Fruit fly (Drosophila melanogaster) whole organism, embryonic: ENCODE results near the gene Pvf1.

Experiments
- Antp ChIP-seq: fragments of 200-800 bp; sonication (Bioruptor generic); optimal IDR thresholded peaks from 3 replicates; lab custom pipeline; 2016; ENCODE audit warnings: missing biosample characterization, missing genetic modification characterization
- Atf6 ChIP-seq: fragments of 200-800 bp; sonication (Bioruptor generic); IDR thresholded peaks from 2 replicates; pipeline ENCODE4 v1.3.6; 2022; ENCODE audit warnings: missing biosample characterization, missing genetic modification characterization
- CG10565 ChIP-seq: fragments of 200-800 bp; sonication (Bioruptor generic); optimal IDR thresholded peaks from 3 replicates; lab custom pipeline; 2016; ENCODE audit warnings: missing biosample characterization, mild to moderate bottlenecking, missing genetic modification characterization
- CG12236 ChIP-seq: fragments of 200-800 bp; sonication (Bioruptor generic); optimal IDR thresholded peaks from 2 replicates; lab custom pipeline; 2016; ENCODE audit warnings: missing biosample characterization, missing genetic modification characterization
- CG12391 ChIP-seq: fragments of 200-800 bp; sonication (Bioruptor generic); optimal IDR thresholded peaks from 3 replicates; lab custom pipeline; 2018; ENCODE audit warnings: missing biosample characterization, mild to moderate bottlenecking, missing genetic modification characterization, moderate library complexity
- CG15479 ChIP-seq: fragments of 200-800 bp; sonication (Bioruptor generic); optimal IDR thresholded peaks from 3 replicates; lab custom pipeline; 2019; ENCODE audit warnings: missing biosample characterization, mild to moderate bottlenecking, missing genetic modification characterization, moderate library complexity
- CG16813 ChIP-seq: fragments of 200-800 bp; sonication (Bioruptor generic); IDR thresholded peaks from 3 replicates; pipeline ENCODE4 v1.3.6; 2022; ENCODE audit warnings: missing biosample characterization, missing genetic modification characterization; ENCODE audit not compliant: partially characterized antibody
- CG1792 ChIP-seq: fragments of 200-800 bp; sonication (Bioruptor generic); optimal IDR thresholded peaks from 2 replicates; lab custom pipeline; 2016; ENCODE audit warnings: missing biosample characterization, missing genetic modification characterization
- CG2202 ChIP-seq: fragments of 200-800 bp; sonication (Bioruptor generic); optimal IDR thresholded peaks from 2 replicates; lab custom pipeline; 2018; ENCODE audit warnings: missing biosample characterization, mild to moderate bottlenecking, missing genetic modification characterization
- CG31365 ChIP-seq: fragments of 200-800 bp; sonication (Bioruptor generic); optimal IDR thresholded peaks from 2 replicates; lab custom pipeline; 2018; ENCODE audit warnings: missing biosample characterization, mild to moderate bottlenecking, missing genetic modification characterization
- CG34376 ChIP-seq: fragments of 200-800 bp; sonication (Bioruptor generic); optimal IDR thresholded peaks from 2 replicates; lab custom pipeline; 2018; ENCODE audit warnings: missing biosample characterization, mild to moderate bottlenecking, missing genetic modification characterization
- CG3995 ChIP-seq: fragments of 200-800 bp; sonication (Bioruptor generic); optimal IDR thresholded peaks from 3 replicates; lab custom pipeline; 2016; ENCODE audit warnings: missing biosample characterization, missing genetic modification characterization
- CG4360 ChIP-seq: fragments of 200-800 bp; sonication (Bioruptor generic); IDR thresholded peaks from 2 replicates; pipeline ENCODE4 v1.3.6; 2022; ENCODE audit warnings: missing biosample characterization, missing genetic modification characterization
- CG6254 ChIP-seq: fragments of 200-800 bp; sonication (Bioruptor generic); optimal IDR thresholded peaks from 3 replicates; lab custom pipeline; 2017; ENCODE audit warnings: mild to moderate bottlenecking, missing biosample characterization, missing genetic modification reagents, missing genetic modification characterization
- CG6654 ChIP-seq: fragments of 200-800 bp; sonication (Bioruptor generic); optimal IDR thresholded peaks from 2 replicates; lab custom pipeline; 2017; ENCODE audit warnings: missing biosample characterization, mild to moderate bottlenecking, missing genetic modification characterization
- CG7357 ChIP-seq: fragments of 200-800 bp; sonication (Bioruptor generic); IDR thresholded peaks from 3 replicates; pipeline ENCODE4 v1.3.6; 2022; ENCODE audit warnings: missing biosample characterization, missing genetic modification characterization
- CG9797 ChIP-seq: fragments of 200-800 bp; sonication (Bioruptor generic); optimal IDR thresholded peaks from 3 replicates; lab custom pipeline; 2018; ENCODE audit warnings: missing biosample characterization, mild to moderate bottlenecking, missing genetic modification characterization
- Dll ChIP-seq: fragments of 200-800 bp; sonication (Bioruptor generic); IDR thresholded peaks from 4 replicates; pipeline ENCODE4 v1.3.6; 2022; ENCODE audit warnings: missing biosample characterization, missing genetic modification characterization; ENCODE audit not compliant: partially characterized antibody
- Elba2 ChIP-seq: fragments of 200-800 bp; sonication (Bioruptor generic); optimal IDR thresholded peaks from 3 replicates; lab custom pipeline; 2016; ENCODE audit warnings: missing biosample characterization, missing genetic modification characterization
- Ets97D ChIP-seq: fragments of 200-800 bp; sonication (Bioruptor generic); optimal IDR thresholded peaks from 3 replicates; lab custom pipeline; 2016; ENCODE audit warnings: missing biosample characterization, missing genetic modification characterization
- MESR4 ChIP-seq: fragments of 200-800 bp; sonication (Bioruptor generic); optimal IDR thresholded peaks from 2 replicates; lab custom pipeline; 2018; ENCODE audit warnings: missing biosample characterization, mild to moderate bottlenecking, missing genetic modification characterization, moderate library complexity
- NC2β ChIP-seq: fragments of 200-800 bp; sonication (Bioruptor generic); optimal IDR thresholded peaks from 2 replicates; lab custom pipeline; 2016; ENCODE audit warnings: missing biosample characterization, missing genetic modification characterization
- Rfx ChIP-seq: fragments of 200-800 bp; sonication (Bioruptor generic); IDR thresholded peaks from 2 replicates; pipeline ENCODE4 v1.3.6; 2022; ENCODE audit warnings: missing biosample characterization, missing genetic modification characterization
- Side ChIP-seq: fragments of 200-800 bp; sonication (Bioruptor generic); optimal IDR thresholded peaks from 2 replicates; lab custom pipeline; 2016; ENCODE audit warnings: missing biosample characterization, missing genetic modification characterization
- Six4 ChIP-seq: fragments of 200-800 bp; sonication (Bioruptor generic); optimal IDR thresholded peaks from 2 replicates; lab custom pipeline; 2016; ENCODE audit warnings: missing biosample characterization, missing genetic modification characterization
- bbx ChIP-seq: fragments of 200-800 bp; sonication (Bioruptor generic); IDR thresholded peaks from 2 replicates; pipeline ENCODE4 v1.3.6; 2022; ENCODE audit warnings: missing biosample characterization, missing genetic modification characterization; ENCODE audit not compliant: partially characterized antibody
- bcd ChIP-seq: fragments of 200-800 bp; sonication (Bioruptor generic); optimal IDR thresholded peaks from 2 replicates; lab custom pipeline; 2017; ENCODE audit warnings: missing biosample characterization, mild to moderate bottlenecking, missing genetic modification characterization
- cas ChIP-seq: fragments of 200-800 bp; sonication (Bioruptor generic); IDR thresholded peaks from 2 replicates; pipeline ENCODE4 v1.3.6; 2022; ENCODE audit warnings: missing biosample characterization, missing genetic modification characterization
- emc ChIP-seq: fragments of 200-800 bp; sonication (Bioruptor generic); optimal IDR thresholded peaks from 2 replicates; lab custom pipeline; 2016; ENCODE audit warnings: missing biosample characterization, missing genetic modification characterization
- fd102C ChIP-seq: fragments of 200-800 bp; sonication (Bioruptor generic); optimal IDR thresholded peaks from 2 replicates; lab custom pipeline; 2018; ENCODE audit warnings: missing biosample characterization, mild to moderate bottlenecking, missing genetic modification characterization, moderate library complexity
- gfzf ChIP-seq: fragments of 200-800 bp; sonication (Bioruptor generic); optimal IDR thresholded peaks from 2 replicates; lab custom pipeline; 2016; ENCODE audit warnings: missing biosample characterization, mild to moderate bottlenecking, missing genetic modification characterization, moderate library complexity
- kay ChIP-seq: fragments of 200-800 bp; sonication (Bioruptor generic); optimal IDR thresholded peaks from 2 replicates; lab custom pipeline; 2016; ENCODE audit warnings: missing biosample characterization, missing genetic modification characterization
- ken ChIP-seq: fragments of 200-800 bp; sonication (Bioruptor generic); IDR thresholded peaks from 3 replicates; pipeline ENCODE4 v1.3.6; 2022; ENCODE audit warnings: missing biosample characterization, missing genetic modification characterization
- lola ChIP-seq, 3 experiments: fragments of >200 bp in 2 of 3; fragments of 200-800 bp in 1 of 3; sonication (Bioruptor generic) in 1 of 3; optimal IDR thresholded peaks; 2 replicates each; lab custom pipeline; 2017 to 2019; ENCODE audit warnings: missing biosample characterization in 3 of 3, missing genetic modification characterization in 3 of 3, mild to moderate bottlenecking in 1 of 3, moderate library complexity in 1 of 3
- nom ChIP-seq: fragments of 200-800 bp; sonication (Bioruptor generic); optimal IDR thresholded peaks from 2 replicates; lab custom pipeline; 2017; ENCODE audit warnings: missing biosample characterization, missing genetic modification characterization, mild to moderate bottlenecking, moderate library complexity, missing genetic modification reagents
- pfk ChIP-seq: fragments of 200-800 bp; sonication (Bioruptor generic); optimal IDR thresholded peaks from 2 replicates; lab custom pipeline; 2018; ENCODE audit warnings: missing biosample characterization, mild to moderate bottlenecking, missing genetic modification characterization, moderate library complexity
- psq ChIP-seq: fragments of 200-800 bp; sonication (Bioruptor generic); optimal IDR thresholded peaks from 2 replicates; lab custom pipeline; 2017; ENCODE audit warnings: missing biosample characterization, missing genetic modification characterization
- pum ChIP-seq: fragments of 200-800 bp; sonication (Bioruptor generic); optimal IDR thresholded peaks from 2 replicates; lab custom pipeline; 2016; ENCODE audit warnings: missing biosample characterization, missing genetic modification characterization
- repo ChIP-seq: fragments of 200-800 bp; sonication (Bioruptor generic); optimal IDR thresholded peaks from 2 replicates; lab custom pipeline; 2016; ENCODE audit warnings: missing biosample characterization, missing genetic modification characterization
- rib ChIP-seq: fragments of 200-800 bp; sonication (Bioruptor generic); IDR thresholded peaks from 2 replicates; pipeline ENCODE4 v1.3.6; 2022; ENCODE audit warnings: missing biosample characterization, missing genetic modification characterization
- run ChIP-seq: fragments of 200-800 bp; sonication (Bioruptor generic); optimal IDR thresholded peaks from 3 replicates; lab custom pipeline; 2018; ENCODE audit warnings: missing biosample characterization, mild to moderate bottlenecking, missing genetic modification characterization
- scrt ChIP-seq: fragments of 200-800 bp; sonication (Bioruptor generic); optimal IDR thresholded peaks from 2 replicates; lab custom pipeline; 2018; ENCODE audit warnings: missing biosample characterization, mild to moderate bottlenecking, missing genetic modification characterization, moderate library complexity
- sens-2 ChIP-seq: fragments of 200-800 bp; sonication (Bioruptor generic); IDR thresholded peaks from 2 replicates; pipeline ENCODE4 v1.3.6; 2022; ENCODE audit warnings: missing biosample characterization, missing genetic modification characterization
- seq ChIP-seq: fragments of 200-800 bp; sonication (Bioruptor generic); IDR thresholded peaks from 2 replicates; pipeline ENCODE4 v1.3.6; 2022; ENCODE audit warnings: missing biosample characterization, missing genetic modification characterization
- shn ChIP-seq: fragments of 200-800 bp; sonication (Bioruptor generic); optimal IDR thresholded peaks from 3 replicates; lab custom pipeline; 2016; ENCODE audit warnings: missing biosample characterization, missing genetic modification characterization
- sisA ChIP-seq: fragments of 200-800 bp; sonication (Bioruptor generic); IDR thresholded peaks from 2 replicates; pipeline ENCODE4 v1.3.6; 2022; ENCODE audit warnings: missing biosample characterization, missing genetic modification characterization
- stc ChIP-seq: fragments of 200-800 bp; sonication (Bioruptor generic); IDR thresholded peaks from 2 replicates; pipeline ENCODE4 v1.3.6; 2022; ENCODE audit warnings: missing biosample characterization, missing genetic modification characterization
- tll ChIP-seq, 2 experiments: fragments of 200-800 bp in 1 of 2; fragments of >200 bp in 1 of 2; sonication (Bioruptor generic) in 1 of 2; optimal IDR thresholded peaks; 2 replicates each; lab custom pipeline; 2017 to 2019; ENCODE audit warnings: missing biosample characterization in 2 of 2, missing genetic modification characterization in 2 of 2, mild to moderate bottlenecking in 1 of 2, moderate library complexity in 1 of 2
- zfh1 ChIP-seq: fragments of 200-800 bp; sonication (Bioruptor generic); IDR thresholded peaks from 3 replicates; pipeline ENCODE4 v1.3.6; 2022; ENCODE audit warnings: missing biosample characterization, missing genetic modification characterization

Gene Pvf1

DNA sequence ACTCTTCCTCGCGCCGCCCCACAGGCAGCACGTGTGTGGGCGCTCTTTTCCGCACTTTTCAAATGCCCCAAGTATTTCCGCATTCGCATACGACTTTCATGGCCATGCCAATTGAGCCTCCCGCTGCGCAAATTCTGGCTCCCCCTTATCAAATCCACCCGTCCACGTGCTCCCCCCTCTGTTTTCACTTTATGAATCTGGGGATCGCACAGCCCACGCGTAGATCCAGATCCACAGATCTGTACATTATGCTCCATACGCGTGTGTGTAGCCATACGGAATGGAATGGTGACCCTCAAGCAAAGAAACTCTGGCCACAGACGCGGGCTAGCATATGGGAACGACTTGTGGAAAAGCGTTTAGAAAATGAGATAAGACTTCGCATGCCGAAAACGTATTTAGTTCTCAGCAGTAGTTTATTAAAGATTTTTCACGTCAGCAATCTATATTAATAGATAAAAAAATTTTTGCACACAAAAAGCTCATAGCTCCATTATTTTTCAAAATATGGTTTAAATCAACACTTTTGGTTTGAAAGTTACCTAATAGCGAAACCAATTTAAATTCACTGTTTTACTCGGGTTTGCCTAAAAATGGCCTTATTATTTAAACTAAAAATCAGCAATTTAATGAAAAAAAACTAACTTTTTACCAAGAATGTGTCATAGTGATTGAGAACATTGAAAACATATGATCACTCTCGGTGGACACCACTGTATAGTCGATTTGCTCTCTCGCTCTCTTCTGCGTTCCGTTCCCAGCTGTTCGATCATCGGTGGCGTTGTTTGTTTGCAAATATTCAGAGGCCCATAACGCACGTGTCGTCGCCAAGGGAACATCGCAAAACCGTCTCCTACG lies 42.9 kb upstream of the Pvf1 start (continued):
- TF ChIP-seq lola (GFP tag; optimal IDR thresholded peaks at IDR 0.05; lab: Kevin White, UChicago), result peak in 1 of 3 experiments; percentile 54
- TF ChIP-seq kay (GFP tag; lab: Kevin White, UChicago), result peak; percentile 42
- peak; percentile 56 for TF ChIP-seq Rfx (GFP tag; lab: Robert Waterston, UW)
- TF ChIP-seq CG4360 (GFP tag; lab: Robert Waterston, UW), result no peak
- no peak for TF ChIP-seq sens-2 (GFP tag; lab: Robert Waterston, UW)
- peak; percentile 23 for TF ChIP-seq CG6654 (GFP tag; lab: Kevin White, UChicago)
- no peak for TF ChIP-seq zfh1
- peak; percentile 40 for TF ChIP-seq Six4
- TF ChIP-seq Ets97D (GFP tag; lab: Kevin White, UChicago), result peak; percentile 21
- TF ChIP-seq shn (GFP tag; lab: Kevin White, UChicago), result peak; percentile 55
- TF ChIP-seq scrt, result no peak
- TF ChIP-seq CG1792, result no peak
- TF ChIP-seq sisA, result 0 out of 2 replicates have a peak, but pooled peaks have one; percentile 19
- no peak for TF ChIP-seq cas
- TF ChIP-seq CG16813 (GFP tag; lab: Robert Waterston, UW), result no peak
- TF ChIP-seq CG12391 (tag; lab: Kevin White, UChicago), result peak; percentile 66
- peak; percentile 15 for TF ChIP-seq CG34376 (GFP tag; lab: Kevin White, UChicago)
- TF ChIP-seq CG7357, result peak; percentile 49; the same call in 1 of the 3 replicates
- TF ChIP-seq CG10565 (GFP tag; lab: Kevin White, UChicago), result no peak
- TF ChIP-seq nom, result no peak
- peak; percentile 39; the same call in 1 of the 2 replicates for TF ChIP-seq Atf6 (GFP tag; lab: Robert Waterston, UW)
- TF ChIP-seq CG31365 (tag; lab: Kevin White, UChicago), result no peak
- no peak for TF ChIP-seq tll (GFP tag; optimal IDR thresholded peaks at IDR 0.05; lab: Kevin White, UChicago)
- TF ChIP-seq rib (GFP tag; lab: Robert Waterston, UW), result peak; percentile 78
- TF ChIP-seq repo (GFP tag; lab: Kevin White, UChicago), result no peak
- no peak for TF ChIP-seq ken (GFP tag; lab: Robert Waterston, UW)
- TF ChIP-seq psq (GFP tag; lab: Kevin White, UChicago), result no peak
- TF ChIP-seq Dll (GFP tag; lab: Robert Waterston, UW), result no peak
- TF ChIP-seq Antp (GFP tag; lab: Kevin White, UChicago), result peak; percentile 52
- TF ChIP-seq seq (GFP tag; lab: Robert Waterston, UW), result no peak
- peak; percentile 17 for TF ChIP-seq NC2β (GFP tag; lab: Kevin White, UChicago)
- no peak for TF ChIP-seq CG15479 (GFP tag; lab: Kevin White, UChicago)
- TF ChIP-seq CG6254 (GFP tag; lab: Kevin White, UChicago), result no peak
- TF ChIP-seq gfzf (GFP tag; lab: Kevin White, UChicago), result no peak
- TF ChIP-seq bbx (GFP tag; lab: Robert Waterston, UW), result no peak
- TF ChIP-seq bcd (GFP tag; lab: Kevin White, UChicago), result peak; percentile 64
- TF ChIP-seq MESR4 (GFP tag; lab: Kevin White, UChicago), result no peak
- TF ChIP-seq run (tag; lab: Kevin White, UChicago), result peak; percentile 16
- peak; percentile 63 for TF ChIP-seq CG3995 (GFP tag; lab: Kevin White, UChicago)
- TF ChIP-seq pfk, result peak; percentile 80
- no peak for TF ChIP-seq stc (GFP tag; lab: Robert Waterston, UW)
- TF ChIP-seq CG2202, result peak; percentile 3
- peak; percentile 24 for TF ChIP-seq Side (GFP tag; lab: Kevin White, UChicago)
- TF ChIP-seq CG9797 (GFP tag; lab: Kevin White, UChicago), result no peak
- no peak for TF ChIP-seq CG12236 (GFP tag; lab: Kevin White, UChicago)
- TF ChIP-seq Elba2, result no peak
- peak; percentile 26 for TF ChIP-seq pum (GFP tag; lab: Kevin White, UChicago)
- TF ChIP-seq fd102C, result no peak
- TF ChIP-seq emc (GFP tag; lab: Kevin White, UChicago), result no peak
